Fruit fly (Drosophila melanogaster) whole organism, embryonic: ENCODE data around the gene Prosalpha6.

ENCODE experiments used
- CG1024 ChIP-seq: fragments of 200-800 bp; sonication (Bioruptor generic); IDR thresholded peaks from 2 replicates; pipeline ENCODE4 v1.3.6; 2022; ENCODE audit warnings: missing biosample characterization, missing genetic modification characterization
- CG10431 ChIP-seq: fragments of 200-800 bp; sonication (Bioruptor generic); optimal IDR thresholded peaks from 3 replicates; lab custom pipeline; 2018; ENCODE audit warnings: missing biosample characterization, mild to moderate bottlenecking, missing genetic modification characterization
- CG11560 ChIP-seq: fragments of 200-800 bp; sonication (Bioruptor generic); IDR thresholded peaks from 3 replicates; pipeline ENCODE4 v1.3.6; 2022; ENCODE audit warnings: missing biosample characterization, missing genetic modification characterization
- CG11696 ChIP-seq: fragments of 200-800 bp; sonication (Bioruptor generic); IDR thresholded peaks from 2 replicates; pipeline ENCODE4 v1.3.6; 2022; ENCODE audit warnings: missing biosample characterization, missing genetic modification characterization
- CG12659 ChIP-seq: fragments of 200-800 bp; sonication (Bioruptor generic); optimal IDR thresholded peaks from 3 replicates; lab custom pipeline; 2017; ENCODE audit warnings: mild to moderate bottlenecking, missing biosample characterization, missing genetic modification reagents, missing genetic modification characterization
- CG14050 ChIP-seq: fragments of 200-800 bp; sonication (Bioruptor generic); IDR thresholded peaks from 3 replicates; pipeline ENCODE4 v1.3.6; 2022; ENCODE audit warnings: missing biosample characterization, missing genetic modification characterization
- CG14667 ChIP-seq: fragments of 200-800 bp; sonication (Bioruptor generic); IDR thresholded peaks from 2 replicates; pipeline ENCODE4 v1.3.6; 2022; ENCODE audit warnings: missing biosample characterization, missing genetic modification characterization
- CG1603 ChIP-seq: fragments of 200-800 bp; sonication (Bioruptor generic); optimal IDR thresholded peaks from 2 replicates; lab custom pipeline; 2019; ENCODE audit warnings: missing biosample characterization, mild to moderate bottlenecking, missing genetic modification characterization, moderate library complexity
- CG16813 ChIP-seq: fragments of 200-800 bp; sonication (Bioruptor generic); IDR thresholded peaks from 3 replicates; pipeline ENCODE4 v1.3.6; 2022; ENCODE audit warnings: missing biosample characterization, missing genetic modification characterization; ENCODE audit not compliant: partially characterized antibody
- CG16815 ChIP-seq: fragments of 200-800 bp; sonication (Bioruptor generic); optimal IDR thresholded peaks from 3 replicates; lab custom pipeline; 2017; ENCODE audit warnings: missing biosample characterization, mild to moderate bottlenecking, missing genetic modification characterization
- CG17802 ChIP-seq: fragments of 200-800 bp; sonication (Bioruptor generic); optimal IDR thresholded peaks from 2 replicates; lab custom pipeline; 2018; ENCODE audit warnings: missing biosample characterization, mild to moderate bottlenecking, missing genetic modification characterization, moderate library complexity
- CG2889 ChIP-seq: fragments of 200-800 bp; sonication (Bioruptor generic); IDR thresholded peaks from 3 replicates; pipeline ENCODE4 v1.3.6; 2022; ENCODE audit warnings: missing biosample characterization, missing genetic modification characterization
- CG30020 ChIP-seq: fragments of 200-800 bp; optimal IDR thresholded peaks from 2 replicates; lab custom pipeline; 2019; ENCODE audit warnings: missing biosample characterization, mild to moderate bottlenecking, missing genetic modification characterization, moderate library complexity
- CG34224 ChIP-seq: fragments of 200-800 bp; sonication (Bioruptor generic); IDR thresholded peaks from 3 replicates; pipeline ENCODE4 v1.3.6; 2022; ENCODE audit warnings: missing biosample characterization, missing genetic modification characterization; ENCODE audit not compliant: partially characterized antibody
- CG3995 ChIP-seq: fragments of 200-800 bp; sonication (Bioruptor generic); optimal IDR thresholded peaks from 3 replicates; lab custom pipeline; 2016; ENCODE audit warnings: missing biosample characterization, missing genetic modification characterization
- CG6791 ChIP-seq: fragments of 200-800 bp; sonication (Bioruptor generic); IDR thresholded peaks from 3 replicates; pipeline ENCODE4 v1.3.6; 2022; ENCODE audit warnings: missing biosample characterization, missing genetic modification characterization; ENCODE audit not compliant: partially characterized antibody
- CG7357 ChIP-seq: fragments of 200-800 bp; sonication (Bioruptor generic); IDR thresholded peaks from 3 replicates; pipeline ENCODE4 v1.3.6; 2022; ENCODE audit warnings: missing biosample characterization, missing genetic modification characterization
- CG7963 ChIP-seq: fragments of 200-800 bp; sonication (Bioruptor generic); IDR thresholded peaks from 3 replicates; pipeline ENCODE4 v1.3.6; 2022; ENCODE audit warnings: missing biosample characterization, missing genetic modification characterization; ENCODE audit not compliant: partially characterized antibody
- CG8944 ChIP-seq: fragments of 200-800 bp; sonication (Bioruptor generic); optimal IDR thresholded peaks from 3 replicates; lab custom pipeline; 2016; ENCODE audit warnings: missing biosample characterization, missing genetic modification characterization
- CG9215 ChIP-seq: fragments of 200-800 bp; sonication (Bioruptor generic); IDR thresholded peaks from 2 replicates; pipeline ENCODE4 v1.3.6; 2022; ENCODE audit warnings: missing biosample characterization, missing genetic modification characterization
- CG9932 ChIP-seq: fragments of 200-800 bp; sonication (Bioruptor generic); IDR thresholded peaks from 2 replicates; pipeline ENCODE4 v1.3.6; 2022; ENCODE audit warnings: missing biosample characterization, missing genetic modification characterization
- Dref ChIP-seq: fragments of 200-800 bp; sonication (Bioruptor generic); IDR thresholded peaks from 2 replicates; pipeline ENCODE4 v1.3.6; 2022; ENCODE audit warnings: missing biosample characterization, missing genetic modification characterization
- Fer3 ChIP-seq: fragments of 200-800 bp; sonication (Bioruptor generic); optimal IDR thresholded peaks from 2 replicates; lab custom pipeline; 2018; ENCODE audit warnings: missing biosample characterization, mild to moderate bottlenecking, missing genetic modification characterization, moderate library complexity
- HHEX ChIP-seq: fragments of 200-800 bp; sonication (Bioruptor generic); optimal IDR thresholded peaks from 3 replicates; lab custom pipeline; 2017; ENCODE audit warnings: missing biosample characterization, mild to moderate bottlenecking, missing genetic modification characterization, missing genetic modification reagents
- Hand ChIP-seq: fragments of 200-800 bp; sonication (Bioruptor generic); optimal IDR thresholded peaks from 2 replicates; lab custom pipeline; 2017; ENCODE audit warnings: mild to moderate bottlenecking, missing biosample characterization, missing genetic modification reagents, missing genetic modification characterization
- Hr78 ChIP-seq, 2 experiments: fragments of 200-800 bp in 1 of 2; fragments of >200 bp in 1 of 2; sonication (Bioruptor generic) in 1 of 2; optimal IDR thresholded peaks; 2 replicates each; lab custom pipeline; 2017 to 2019; ENCODE audit warnings: missing biosample characterization in 2 of 2, missing genetic modification characterization in 2 of 2, mild to moderate bottlenecking in 1 of 2, moderate library complexity in 1 of 2
- MESR4 ChIP-seq: fragments of 200-800 bp; sonication (Bioruptor generic); optimal IDR thresholded peaks from 2 replicates; lab custom pipeline; 2018; ENCODE audit warnings: missing biosample characterization, mild to moderate bottlenecking, missing genetic modification characterization, moderate library complexity
- Opbp ChIP-seq: fragments of 200-800 bp; sonication (Bioruptor generic); IDR thresholded peaks from 3 replicates; pipeline ENCODE4 v1.3.6; 2022; ENCODE audit warnings: missing biosample characterization, missing genetic modification characterization; ENCODE audit not compliant: partially characterized antibody
- Rfx ChIP-seq: fragments of 200-800 bp; sonication (Bioruptor generic); IDR thresholded peaks from 2 replicates; pipeline ENCODE4 v1.3.6; 2022; ENCODE audit warnings: missing biosample characterization, missing genetic modification characterization
- Sry-β ChIP-seq: fragments of 200-800 bp; sonication (Bioruptor generic); optimal IDR thresholded peaks from 2 replicates; lab custom pipeline; 2018; ENCODE audit warnings: missing biosample characterization, mild to moderate bottlenecking, missing genetic modification characterization, moderate library complexity
- Trl ChIP-seq, 3 experiments: fragments of >200 bp in 2 of 3; fragments of 200-800 bp in 1 of 3; sonication (Bioruptor generic) in 1 of 3; optimal IDR thresholded peaks; 2 replicates in 1 of 3; 3 replicates in 2 of 3; lab custom pipeline; 2016 to 2017; ENCODE audit warnings: missing biosample characterization in 1 of 3, missing genetic modification characterization in 1 of 3
- YL-1 ChIP-seq: fragments of 200-800 bp; sonication (Bioruptor generic); optimal IDR thresholded peaks from 3 replicates; lab custom pipeline; 2017; ENCODE audit warnings: missing biosample characterization, mild to moderate bottlenecking, missing genetic modification characterization
- br ChIP-seq: fragments of >200 bp; optimal IDR thresholded peaks from 2 replicates; lab custom pipeline; 2017
- fd96Cb ChIP-seq: fragments of 200-800 bp; sonication (Bioruptor generic); optimal IDR thresholded peaks from 2 replicates; lab custom pipeline; 2018; ENCODE audit warnings: missing biosample characterization, mild to moderate bottlenecking, missing genetic modification characterization, moderate library complexity
- gce ChIP-seq: fragments of 200-800 bp; sonication (Bioruptor generic); IDR thresholded peaks from 3 replicates; pipeline ENCODE4 v1.3.6; 2022; ENCODE audit warnings: missing biosample characterization, missing genetic modification characterization
- grn ChIP-seq: fragments of 200-800 bp; sonication (Bioruptor generic); optimal IDR thresholded peaks from 3 replicates; lab custom pipeline; 2017; ENCODE audit warnings: missing biosample characterization, missing genetic modification characterization
- nau ChIP-seq: fragments of 200-800 bp; sonication (Bioruptor generic); optimal IDR thresholded peaks from 3 replicates; lab custom pipeline; 2017; ENCODE audit warnings: missing biosample characterization, mild to moderate bottlenecking, missing genetic modification characterization, missing genetic modification reagents
- nerfin-1 ChIP-seq: fragments of 200-800 bp; sonication (Bioruptor generic); optimal IDR thresholded peaks from 3 replicates; lab custom pipeline; 2019; ENCODE audit warnings: missing biosample characterization, mild to moderate bottlenecking, missing genetic modification characterization, moderate library complexity
- nmo ChIP-seq: fragments of 200-800 bp; sonication (Bioruptor generic); optimal IDR thresholded peaks from 2 replicates; lab custom pipeline; 2018; ENCODE audit warnings: missing biosample characterization, mild to moderate bottlenecking, missing genetic modification characterization, moderate library complexity
- pfk ChIP-seq: fragments of 200-800 bp; sonication (Bioruptor generic); optimal IDR thresholded peaks from 2 replicates; lab custom pipeline; 2018; ENCODE audit warnings: missing biosample characterization, mild to moderate bottlenecking, missing genetic modification characterization, moderate library complexity
- pzg ChIP-seq: fragments of 200-800 bp; sonication (Bioruptor generic); optimal IDR thresholded peaks from 3 replicates; lab custom pipeline; 2018; ENCODE audit warnings: missing biosample characterization, mild to moderate bottlenecking, missing genetic modification characterization, moderate library complexity
- sc ChIP-seq, 3 experiments: fragments of >200 bp in 2 of 3; fragments of 200-800 bp in 1 of 3; sonication (Bioruptor generic) in 1 of 3; optimal IDR thresholded peaks; 2 replicates in 2 of 3; 3 replicates in 1 of 3; lab custom pipeline; 2017; ENCODE audit warnings: mild to moderate bottlenecking in 1 of 3, missing biosample characterization in 1 of 3, missing genetic modification characterization in 1 of 3, missing genetic modification reagents in 1 of 3
- sd ChIP-seq: fragments of 200-800 bp; sonication (Bioruptor generic); optimal IDR thresholded peaks from 3 replicates; lab custom pipeline; 2018; ENCODE audit warnings: missing biosample characterization, mild to moderate bottlenecking, missing genetic modification characterization, moderate library complexity
- sob ChIP-seq: fragments of 200-800 bp; sonication (Bioruptor generic); IDR thresholded peaks from 2 replicates; pipeline ENCODE4 v1.3.6; 2022; ENCODE audit warnings: missing biosample characterization, missing genetic modification characterization
- ssp ChIP-seq: fragments of 200-800 bp; sonication (Bioruptor generic); IDR thresholded peaks from 2 replicates; pipeline ENCODE4 v1.3.6; 2022; ENCODE audit warnings: missing biosample characterization, missing genetic modification characterization
- zen2 ChIP-seq: fragments of 200-800 bp; sonication (Bioruptor generic); IDR thresholded peaks from 3 replicates; pipeline ENCODE4 v1.3.6; 2022; ENCODE audit warnings: missing biosample characterization, missing genetic modification characterization; ENCODE audit not compliant: partially characterized antibody

The Prosalpha6 gene

DNA sequence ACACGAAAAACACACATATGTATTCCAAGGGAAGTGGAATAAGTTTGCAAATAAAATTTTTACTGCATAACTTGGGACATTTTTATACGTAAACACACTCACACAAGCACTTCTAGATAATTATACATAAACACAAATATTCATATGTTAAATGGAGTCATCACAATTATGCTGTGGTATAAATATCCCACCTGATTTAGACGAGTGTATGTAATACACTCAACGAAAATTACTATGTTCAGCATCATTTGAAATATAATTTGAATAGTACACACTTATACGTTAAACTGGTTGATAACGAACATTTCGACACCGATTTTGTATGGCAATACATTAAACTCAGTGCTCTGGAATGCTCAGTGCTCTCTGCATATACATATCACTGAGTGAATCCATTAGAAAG is 9.9 kb downstream of the Prosalpha6 start (continued):
- peak; percentile 11 for TF ChIP-seq Fer3 (tag; lab: Kevin White, UChicago)

DNA sequence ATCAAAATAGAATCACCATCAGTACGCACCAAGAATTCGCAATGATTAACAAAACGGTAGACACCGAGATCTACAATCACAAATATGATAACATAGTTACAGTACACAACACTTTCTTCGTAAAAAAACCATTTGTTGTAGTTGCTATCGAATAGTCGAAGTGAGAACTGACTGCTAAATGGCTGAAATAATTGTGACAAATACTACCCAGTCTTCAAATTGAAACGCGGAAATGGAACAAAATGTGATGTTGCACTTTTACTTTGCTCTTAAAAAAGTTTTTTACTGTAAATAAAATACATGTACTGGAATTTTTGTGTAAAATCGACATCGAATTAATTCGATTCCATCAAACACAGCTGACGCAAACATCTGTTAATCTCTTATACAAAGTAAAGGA is 10.4 kb downstream of the Prosalpha6 start, which contains the start of gene ova:
Gene ova (minus strand): TSS at position 183 of the 400 bp plus-strand sequence.
- peak; percentile 85; the same call in 2 of the 3 replicates for TF ChIP-seq CG11560 (tag; lab: Robert Waterston, UW)
- no peak for TF ChIP-seq HHEX (GFP tag; lab: Kevin White, UChicago)
- TF ChIP-seq CG17802: peak; percentile 91
- no peak for TF ChIP-seq CG9932 (GFP tag; lab: Robert Waterston, UW)
- no peak for TF ChIP-seq nmo (GFP tag; lab: Kevin White, UChicago)
- peak; percentile 55 for TF ChIP-seq Dref (GFP tag; lab: Robert Waterston, UW)
- TF ChIP-seq CG14667 (GFP tag; lab: Robert Waterston, UW): peak; percentile 20; the same call in 1 of the 2 replicates
- no peak for TF ChIP-seq CG2889 (GFP tag; lab: Robert Waterston, UW)
- peak; percentile 5 for TF ChIP-seq grn (GFP tag; lab: Kevin White, UChicago)
- no peak for TF ChIP-seq br
- peak; percentile 89 for TF ChIP-seq pfk (GFP tag; lab: Kevin White, UChicago)
- no peak for TF ChIP-seq CG12659 (GFP tag; lab: Kevin White, UChicago)
- TF ChIP-seq pzg (GFP tag; lab: Kevin White, UChicago): peak; percentile 26
- TF ChIP-seq ssp (GFP tag; lab: Robert Waterston, UW): peak; percentile 89
- TF ChIP-seq sc (optimal IDR thresholded peaks at IDR 0.05; lab: Kevin White, UChicago): no peak
- no peak for TF ChIP-seq sc (GFP tag; optimal IDR thresholded peaks at IDR 0.05; lab: Kevin White, UChicago)
- TF ChIP-seq CG30020 (tag; lab: Kevin White, UChicago): peak; percentile 96
- TF ChIP-seq sob (GFP tag; lab: Robert Waterston, UW): no peak
- TF ChIP-seq zen2 (GFP tag; lab: Robert Waterston, UW): no peak
- no peak for TF ChIP-seq CG11696 (GFP tag; lab: Robert Waterston, UW)
- peak; percentile 67 for TF ChIP-seq MESR4 (GFP tag; lab: Kevin White, UChicago)
- TF ChIP-seq CG16813 (GFP tag; lab: Robert Waterston, UW): no peak
- TF ChIP-seq CG34224 (GFP tag; lab: Robert Waterston, UW): 0 out of 3 replicates have a peak, but pooled peaks have one; percentile 11
- peak; percentile 85 for TF ChIP-seq CG1024
- TF ChIP-seq CG8944: no peak
- no peak for TF ChIP-seq CG10431
- peak; percentile 99 for TF ChIP-seq CG1603 (tag; lab: Kevin White, UChicago)
- TF ChIP-seq sd: peak; percentile 12
- peak; percentile 48; the same call in 1 of the 3 replicates for TF ChIP-seq CG7357 (GFP tag; lab: Robert Waterston, UW)
- TF ChIP-seq Opbp (GFP tag; lab: Robert Waterston, UW): no peak

DNA sequence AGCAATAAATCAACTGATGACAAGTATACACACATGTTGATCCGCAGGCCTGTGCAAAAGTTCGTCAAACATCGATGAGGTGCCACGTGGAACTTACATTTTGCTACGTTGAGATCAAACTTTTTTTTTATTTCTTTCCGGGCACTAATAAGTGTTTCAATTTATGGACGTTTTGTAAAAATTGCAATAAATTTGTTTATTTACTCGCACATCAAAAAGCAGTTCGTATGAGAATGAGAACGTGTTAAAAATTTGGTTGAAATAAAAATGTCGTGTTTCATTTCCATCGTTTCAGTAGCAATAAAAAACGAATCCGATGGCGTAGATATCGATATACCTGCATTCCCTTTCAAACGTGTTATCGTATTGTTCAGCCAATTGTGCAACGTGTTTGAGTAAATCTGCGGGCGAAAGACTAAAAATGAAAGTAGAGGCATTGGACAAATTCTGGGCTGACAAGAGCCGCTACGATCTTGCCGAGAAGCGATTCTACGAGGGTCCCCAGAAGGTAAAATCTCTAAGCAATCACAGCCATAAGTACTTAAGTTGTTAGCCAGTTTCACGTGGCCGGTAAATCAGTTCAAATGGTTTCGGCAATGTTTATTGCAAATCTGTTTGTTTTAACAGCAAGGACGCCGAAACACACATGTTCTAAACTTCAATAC is 11.1 kb downstream of the Prosalpha6 start, which contains the start of gene eEF1delta:
Gene eEF1delta (plus strand): TSS at position 356 of the 665 bp plus-strand sequence.
- TF ChIP-seq Hand (GFP tag; lab: Kevin White, UChicago) (no peak), Hr78 (GFP tag; optimal IDR thresholded peaks at IDR 0.05; lab: Kevin White, UChicago) (no peak), fd96Cb (tag; lab: Kevin White, UChicago) (no peak), Trl (optimal IDR thresholded peaks at IDR 0.05; lab: Kevin White, UChicago) (no peak), Trl (GFP tag; optimal IDR thresholded peaks at IDR 0.05; lab: Kevin White, UChicago) (no peak), Rfx (no peak), CG16815 (GFP tag; lab: Kevin White, UChicago) (no peak), YL-1 (GFP tag; lab: Kevin White, UChicago) (no peak), CG7963 (GFP tag; lab: Robert Waterston, UW) (no peak), nau (GFP tag; lab: Kevin White, UChicago) (no peak), CG9215 (GFP tag; lab: Robert Waterston, UW) (no peak), gce (GFP tag; lab: Robert Waterston, UW) (no peak), CG6791 (no peak), nerfin-1 (tag; lab: Kevin White, UChicago) (no peak), Sry-β (GFP tag; lab: Kevin White, UChicago) (no peak), CG14050 (GFP tag; lab: Robert Waterston, UW) (no peak), CG3995 (GFP tag; lab: Kevin White, UChicago) (no peak)
